Worm (Caenorhabditis elegans) whole organism, L1 larva: ENCODE measurements around the gene npr-17.
A peak's percentile ranks its signal among the peaks of the same experiment; 100 is the strongest.

Experiments used
- C34B4.2 ChIP-seq: sonication (generic microtip); optimal IDR thresholded peaks from 2 replicates; lab custom pipeline; 2017; ENCODE audit warnings: mild to moderate bottlenecking, missing genetic modification characterization, missing compliant biosample characterization
- ama-1 ChIP-seq: fragments of 150-350 bp; optimal IDR thresholded peaks from 2 replicates; lab custom pipeline; 2014
- blmp-1 ChIP-seq: fragments of 150-350 bp; optimal IDR thresholded peaks from 2 replicates; lab custom pipeline; 2014; ENCODE audit warnings: missing biosample characterization, missing genetic modification characterization
- ceh-63 ChIP-seq: fragments of 200-800 bp; sonication (Bioruptor generic); optimal IDR thresholded peaks from 2 replicates; lab custom pipeline; 2018; ENCODE audit warnings: mild to moderate bottlenecking, missing genetic modification characterization, missing compliant biosample characterization
- ceh-82 ChIP-seq, 3 experiments: fragments of 150-350 bp in 1 of 3; sonication (generic microtip) in 2 of 3; optimal IDR thresholded peaks; 2 replicates each; lab custom pipeline; 2014 to 2017; ENCODE audit warnings: missing biosample characterization in 3 of 3, missing genetic modification characterization in 3 of 3
- ceh-88 ChIP-seq: fragments of 200-800 bp; sonication (Bioruptor generic); IDR thresholded peaks from 2 replicates; pipeline ENCODE4 v1.3.6; 2022; ENCODE audit warnings: missing genetic modification characterization, missing compliant biosample characterization
- ceh-90 ChIP-seq: sonication (generic microtip); optimal IDR thresholded peaks from 2 replicates; lab custom pipeline; 2016; ENCODE audit warnings: missing genetic modification characterization, missing compliant biosample characterization
- dpl-1 ChIP-seq, 3 experiments: fragments of 150-350 bp in 2 of 3; sonication (generic microtip) in 1 of 3; optimal IDR thresholded peaks; 2 replicates each; lab custom pipeline; 2014 to 2017; ENCODE audit warnings: missing biosample characterization in 3 of 3, missing genetic modification characterization in 3 of 3, missing genetic modification reagents in 3 of 3
- efl-1 ChIP-seq, 4 experiments: fragments of 150-350 bp; optimal IDR thresholded peaks in 3 of 4; peaks in 1 of 4; 1 replicate in 1 of 4; 2 replicates in 3 of 4; lab custom pipeline; 2014; ENCODE audit warnings: missing biosample characterization in 2 of 4, missing genetic modification characterization in 2 of 4, missing genetic modification reagents in 2 of 4
- egl-27 ChIP-seq, 2 experiments: fragments of 150-350 bp in 1 of 2; sonication (generic microtip); optimal IDR thresholded peaks; 3 replicates each; lab custom pipeline; 2017 to 2018; ENCODE audit warnings: missing biosample characterization in 2 of 2, missing genetic modification characterization in 2 of 2, missing genetic modification reagents in 2 of 2
- elt-2 ChIP-seq: sonication (generic microtip); optimal IDR thresholded peaks from 2 replicates; lab custom pipeline; 2016; ENCODE audit warnings: missing genetic modification characterization, mild to moderate bottlenecking, inconsistent platforms, missing compliant biosample characterization, missing genetic modification reagents
- ets-5 ChIP-seq: fragments of 200-800 bp; sonication (Bioruptor generic); IDR thresholded peaks from 2 replicates; pipeline ENCODE4 v1.3.6; 2022; ENCODE audit warnings: missing genetic modification characterization, missing compliant biosample characterization
- fkh-10 ChIP-seq: sonication (generic microtip); optimal IDR thresholded peaks from 2 replicates; lab custom pipeline; 2017; ENCODE audit warnings: missing biosample characterization, missing genetic modification reagents, missing genetic modification characterization
- fkh-4 ChIP-seq: sonication (generic microtip); optimal IDR thresholded peaks from 2 replicates; lab custom pipeline; 2016; ENCODE audit warnings: missing compliant biosample characterization, missing genetic modification characterization, borderline replicate concordance
- grh-1 ChIP-seq: fragments of 200-800 bp; sonication (Bioruptor generic); IDR thresholded peaks from 2 replicates; pipeline ENCODE4 v1.3.6; 2022; ENCODE audit warnings: missing genetic modification reagents, missing genetic modification characterization, missing compliant biosample characterization
- hlh-4 ChIP-seq: sonication (generic microtip); optimal IDR thresholded peaks from 2 replicates; lab custom pipeline; 2016; ENCODE audit warnings: mild to moderate bottlenecking, missing genetic modification characterization, missing compliant biosample characterization
- isw-1 ChIP-seq: fragments of 200-800 bp; sonication (Bioruptor generic); IDR thresholded peaks from 2 replicates; pipeline ENCODE4 v1.3.6; 2022; ENCODE audit warnings: missing genetic modification characterization, missing compliant biosample characterization
- jun-1 ChIP-seq: fragments of 150-350 bp; optimal IDR thresholded peaks from 2 replicates; lab custom pipeline; 2014; ENCODE audit warnings: missing biosample characterization, missing genetic modification reagents, missing genetic modification characterization
- lin-15B ChIP-seq: fragments of 150-350 bp; sonication (generic microtip); optimal IDR thresholded peaks from 3 replicates; lab custom pipeline; 2014; ENCODE audit warnings: missing biosample characterization, missing genetic modification characterization
- lsy-2 ChIP-seq, 2 experiments: fragments of 150-350 bp; optimal IDR thresholded peaks; 2 replicates each; lab custom pipeline; 2014; ENCODE audit warnings: missing biosample characterization in 2 of 2, missing genetic modification characterization in 2 of 2
- nhr-12 ChIP-seq: sonication (generic microtip); optimal IDR thresholded peaks from 2 replicates; lab custom pipeline; 2017; ENCODE audit warnings: missing biosample characterization, missing genetic modification characterization
- nhr-28 ChIP-seq: fragments of 150-350 bp; optimal IDR thresholded peaks from 2 replicates; lab custom pipeline; 2014; ENCODE audit warnings: missing biosample characterization, missing genetic modification characterization
- nhr-71 ChIP-seq: sonication (generic microtip); optimal IDR thresholded peaks from 2 replicates; lab custom pipeline; 2016; ENCODE audit warnings: mild to moderate bottlenecking, missing genetic modification characterization, moderate library complexity, missing compliant biosample characterization
- nhr-90 ChIP-seq: sonication (generic microtip); optimal IDR thresholded peaks from 2 replicates; lab custom pipeline; 2016; ENCODE audit warnings: mild to moderate bottlenecking, missing genetic modification characterization, missing compliant biosample characterization; ENCODE audit not compliant: poor library complexity
- pqm-1 ChIP-seq: sonication (generic microtip); optimal IDR thresholded peaks from 3 replicates; lab custom pipeline; 2017; ENCODE audit warnings: missing biosample characterization, missing genetic modification characterization
- skn-1 ChIP-seq: fragments of 150-350 bp; optimal IDR thresholded peaks from 2 replicates; lab custom pipeline; 2014; ENCODE audit warnings: missing biosample characterization, missing genetic modification characterization
- tlp-1 ChIP-seq: fragments of 150-350 bp; optimal IDR thresholded peaks from 2 replicates; lab custom pipeline; 2014; ENCODE audit warnings: missing biosample characterization, missing genetic modification characterization
- vab-15 ChIP-seq: sonication (generic microtip); optimal IDR thresholded peaks from 2 replicates; lab custom pipeline; 2017; ENCODE audit warnings: missing genotype, mild to moderate bottlenecking, missing genetic modification characterization, missing compliant biosample characterization
- zag-1 ChIP-seq: fragments of 150-350 bp; optimal IDR thresholded peaks from 2 replicates; lab custom pipeline; 2014; ENCODE audit warnings: missing biosample characterization, missing genetic modification characterization
- ztf-11 ChIP-seq, 2 experiments: sonication (generic microtip); optimal IDR thresholded peaks; 2 replicates each; lab custom pipeline; 2016 to 2017; ENCODE audit warnings: missing genetic modification characterization in 2 of 2, missing biosample characterization in 1 of 2, missing compliant biosample characterization in 1 of 2
- ztf-4 ChIP-seq: fragments of 150-350 bp; optimal IDR thresholded peaks from 2 replicates; lab custom pipeline; 2014; ENCODE audit warnings: missing biosample characterization, missing genetic modification characterization

npr-17 gene

ce11 chrIII:7952077-7952765, 44.0 kb downstream of the npr-17 start, which contains the start of gene C29E4.15 (continued):
- TF ChIP-seq lsy-2 (tag; optimal IDR thresholded peaks at IDR 0.05; lab: Kevin White, UChicago) = peak; percentile 53 to 73
- TF ChIP-seq ets-5 (GFP tag; lab: Robert Waterston, UW) = no peak
- no peak for TF ChIP-seq vab-15
- TF ChIP-seq ztf-4 = no peak
- TF ChIP-seq ceh-82 (tag; optimal IDR thresholded peaks at IDR 0.05; lab: Kevin White, UChicago) = peak in 1 of 3 experiments; percentile 43
- no peak for TF ChIP-seq ceh-88 (GFP tag; lab: Robert Waterston, UW)
- TF ChIP-seq, all 84 proteins: peak for 22

DNA sequence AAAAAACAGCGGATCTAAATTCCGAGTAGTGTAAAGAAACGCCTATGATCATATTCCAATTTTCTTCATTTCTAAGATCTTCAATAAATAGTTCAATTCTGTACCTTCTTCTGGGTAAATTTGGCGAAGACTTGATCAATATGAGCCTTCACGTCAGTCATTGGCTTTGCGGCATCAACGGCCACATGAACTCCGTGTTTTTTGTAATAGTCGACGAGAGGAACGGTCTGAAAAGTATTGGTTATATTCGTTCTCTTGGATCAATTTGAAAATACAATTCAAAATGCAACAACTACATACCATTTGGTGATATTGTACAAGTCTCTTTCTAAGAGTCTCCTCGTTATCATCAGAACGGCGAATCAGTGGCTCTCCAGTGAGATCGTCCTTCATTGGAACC, 45.8 kb downstream of the npr-17 start:
- TF ChIP-seq elt-2 (tag; lab: Kevin White, UChicago) = no peak
- no peak for TF ChIP-seq efl-1 (optimal IDR thresholded peaks at IDR 0.05; lab: Kevin White, UChicago)
- TF ChIP-seq efl-1 (GFP tag; optimal IDR thresholded peaks at IDR 0.05 in 1 of 2; lab: Kevin White, UChicago) = peak in 1 of 2 experiments; percentile 58

- peak; percentile 70 for TF ChIP-seq ama-1 (lab: Kevin White, UChicago)
- TF ChIP-seq nhr-12 = no peak
- peak; percentile 6 for TF ChIP-seq blmp-1
These were observed 47.5 kb downstream of the npr-17 start, which contains the start of gene col-90 for ce11 chrIII:7948802-7949201. Gene col-90 (plus strand): TSS chrIII:7948838.

DNA sequence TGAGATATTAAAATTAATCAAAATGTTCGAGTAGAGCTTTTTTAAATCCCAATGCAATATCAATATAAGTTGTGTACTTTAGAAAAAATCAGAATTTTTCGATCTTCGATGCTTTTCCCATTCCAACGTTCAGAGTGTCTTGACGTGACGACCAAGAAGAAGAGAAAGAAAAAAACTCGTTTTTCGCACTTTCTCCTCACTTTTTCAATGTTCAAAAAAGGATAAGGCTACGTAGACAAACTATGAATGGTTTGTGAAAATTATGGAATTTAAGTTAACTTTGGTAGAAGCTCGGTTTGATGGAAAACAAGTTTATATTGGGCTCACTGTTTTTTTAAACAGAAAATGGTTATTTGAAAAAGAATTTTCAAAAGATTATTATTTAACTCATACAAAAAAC, 48.6 kb downstream of the npr-17 start:
- TF ChIP-seq blmp-1 = peak; percentile 54
- no peak for TF ChIP-seq grh-1 (GFP tag; lab: Robert Waterston, UW)
- TF ChIP-seq ceh-90 (tag; lab: Kevin White, UChicago) = no peak
- no peak for TF ChIP-seq fkh-4
- no peak for TF ChIP-seq hlh-4 (tag; lab: Kevin White, UChicago)
- TF ChIP-seq ztf-11 (tag; optimal IDR thresholded peaks at IDR 0.05; lab: Kevin White, UChicago) = no peak
- no peak for TF ChIP-seq efl-1 (optimal IDR thresholded peaks at IDR 0.05; lab: Kevin White, UChicago)
- peak in 1 of 2 experiments; percentile 56 for TF ChIP-seq efl-1 (GFP tag; optimal IDR thresholded peaks at IDR 0.05 in 1 of 2; lab: Kevin White, UChicago)
- TF ChIP-seq isw-1 (GFP tag; lab: Robert Waterston, UW) = no peak
- TF ChIP-seq nhr-28 (tag; lab: Kevin White, UChicago) = no peak
- TF ChIP-seq C34B4.2 (tag; lab: Kevin White, UChicago) = no peak
- no peak for TF ChIP-seq lin-15B
- TF ChIP-seq, all 84 proteins: peak for 2

DNA sequence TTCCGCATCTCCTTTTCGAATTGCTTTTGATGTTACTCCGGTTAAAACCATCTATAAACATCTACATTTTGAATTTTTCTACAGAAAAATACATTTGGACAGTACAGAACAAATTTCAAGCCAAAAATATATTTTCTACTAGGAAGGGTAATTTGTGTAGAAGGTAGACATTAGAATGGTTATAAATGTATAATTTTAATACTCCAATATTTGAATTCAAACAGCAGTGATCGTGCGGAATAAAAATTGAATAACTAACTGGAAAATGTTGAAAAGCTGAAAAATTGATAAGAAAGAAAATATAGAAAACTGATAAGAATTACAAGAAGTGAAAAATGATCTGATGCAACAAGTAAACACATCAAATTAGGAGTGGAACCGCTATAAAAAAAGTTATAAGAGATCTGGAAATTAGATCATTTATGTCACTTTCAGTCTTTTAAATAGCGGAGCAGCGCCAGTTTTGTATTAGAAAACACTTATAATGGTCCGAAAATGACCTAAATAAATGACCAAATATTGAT, 49.2 kb downstream of the npr-17 start, which contains the start of gene gsto-1:
Gene gsto-1 (minus strand): TSS at position 51 of the 524 bp plus-strand sequence.
- no peak for TF ChIP-seq ztf-4
- TF ChIP-seq tlp-1 (tag; lab: Kevin White, UChicago) = no peak
- TF ChIP-seq isw-1 (GFP tag; lab: Robert Waterston, UW) = no peak
- TF ChIP-seq skn-1 (tag; lab: Kevin White, UChicago) = no peak
- TF ChIP-seq nhr-90 (tag; lab: Kevin White, UChicago) = no peak
- TF ChIP-seq egl-27 (tag; optimal IDR thresholded peaks at IDR 0.05; lab: Kevin White, UChicago) = no peak
- no peak for TF ChIP-seq nhr-71 (tag; lab: Kevin White, UChicago)
- TF ChIP-seq jun-1 = no peak
- no peak for TF ChIP-seq fkh-10 (GFP tag; lab: Kevin White, UChicago)
- no peak for TF ChIP-seq zag-1 (tag; lab: Kevin White, UChicago)
- TF ChIP-seq dpl-1 (GFP tag; optimal IDR thresholded peaks at IDR 0.05; lab: Kevin White, UChicago) = no peak
- no peak for TF ChIP-seq ceh-88 (GFP tag; lab: Robert Waterston, UW)
- no peak for TF ChIP-seq fkh-4
- no peak for TF ChIP-seq ceh-63
- no peak for TF ChIP-seq lin-15B
- no peak for TF ChIP-seq pqm-1 (tag; lab: Kevin White, UChicago)
